Fruit fly (Drosophila melanogaster): ENCODE results near the gene Rpt2.

Rpt2 gene

dm6 chr3R:23888273-23889220 lies 42.8 kb downstream of the Rpt2 start (continued):
- TF ChIP-seq CG11085 (GFP tag; IDR thresholded peaks at IDR 0.05) (no peak), CG10267 (tag; optimal IDR thresholded peaks at IDR 0.05) (no peak), MTF-1 (GFP tag; optimal IDR thresholded peaks at IDR 0.05; ENCODE audit: borderline replicate concordance) (no peak), salm (tag; optimal IDR thresholded peaks at IDR 0.05) (no peak), odd (GFP tag; optimal IDR thresholded peaks at IDR 0.05) (no peak), Kr (GFP tag; optimal IDR thresholded peaks at IDR 0.05) (no peak), CG9437 (GFP tag; optimal IDR thresholded peaks at IDR 0.05) (no peak), CG17912 (GFP tag; optimal IDR thresholded peaks at IDR 0.05) (no peak), klu (GFP tag; IDR thresholded peaks at IDR 0.05) (no peak), org-1 (GFP tag; optimal IDR thresholded peaks at IDR 0.05) (no peak), gt (GFP tag; IDR thresholded peaks at IDR 0.05) (no peak), Sox100B (GFP tag; optimal IDR thresholded peaks at IDR 0.05) (no peak), CG16815 (GFP tag; optimal IDR thresholded peaks at IDR 0.05) (no peak), Hr51 (GFP tag; optimal IDR thresholded peaks at IDR 0.05) (peak in 1 of 2 experiments; percentile 30), Bdp1 (GFP tag; optimal IDR thresholded peaks at IDR 0.05) (no peak), CG4854 (GFP tag; optimal IDR thresholded peaks at IDR 0.05) (no peak), CG13624 (GFP tag; optimal IDR thresholded peaks at IDR 0.05) (no peak), zen (tag; optimal IDR thresholded peaks at IDR 0.05) (no peak), CG8290 (GFP tag; optimal IDR thresholded peaks at IDR 0.05) (no peak), CG8290 (tag; optimal IDR thresholded peaks at IDR 0.05) (peak in 1 of 2 experiments; percentile 21), ro (GFP tag; IDR thresholded peaks at IDR 0.05) (no peak), CG42726 (GFP tag; IDR thresholded peaks at IDR 0.05; ENCODE audit: partially characterized antibody) (no peak), Hr78 (GFP tag; optimal IDR thresholded peaks at IDR 0.05) (no peak), CG3838 (GFP tag; optimal IDR thresholded peaks at IDR 0.05) (no peak), CG13775 (GFP tag; optimal IDR thresholded peaks at IDR 0.05) (no peak), Hmx (GFP tag; optimal IDR thresholded peaks at IDR 0.05) (no peak), CG1233 (GFP tag; optimal IDR thresholded peaks at IDR 0.05) (no peak), dati (GFP tag; IDR thresholded peaks at IDR 0.05) (no peak), CG9727 (GFP tag; optimal IDR thresholded peaks at IDR 0.05) (no peak), hb (GFP tag; IDR thresholded peaks at IDR 0.05; ENCODE audit: partially characterized antibody) (no peak), cas (GFP tag; IDR thresholded peaks at IDR 0.05) (no peak), Sin3A (optimal IDR thresholded peaks at IDR 0.05) (no peak), ab (GFP tag; optimal IDR thresholded peaks at IDR 0.05) (no peak), bbx (GFP tag; IDR thresholded peaks at IDR 0.05; ENCODE audit: partially characterized antibody) (no peak), sisA (GFP tag; IDR thresholded peaks at IDR 0.05) (peak; percentile 34; the same call in 1 of the 2 replicates), Drgx (GFP tag; IDR thresholded peaks at IDR 0.05) (peak; percentile 31; the same call in 1 of the 2 replicates), p53 (GFP tag; optimal IDR thresholded peaks at IDR 0.05) (no peak), Eip74EF (GFP tag; optimal IDR thresholded peaks at IDR 0.05) (no peak), dmrt11E (tag; optimal IDR thresholded peaks at IDR 0.05) (peak; percentile 3), YL-1 (GFP tag; optimal IDR thresholded peaks at IDR 0.05) (no peak), CG7928 (GFP tag; optimal IDR thresholded peaks at IDR 0.05) (no peak), CG15479 (GFP tag; optimal IDR thresholded peaks at IDR 0.05) (no peak), CG15696 (tag; optimal IDR thresholded peaks at IDR 0.05) (no peak), CG16863 (GFP tag; optimal IDR thresholded peaks at IDR 0.05) (no peak), CG12104 (GFP tag; optimal IDR thresholded peaks at IDR 0.05) (no peak), CG8924 (tag; optimal IDR thresholded peaks at IDR 0.05) (no peak), sob (GFP tag; IDR thresholded peaks at IDR 0.05) (peak; percentile 14; the same call in 1 of the 2 replicates), chm (GFP tag; IDR thresholded peaks at IDR 0.05) (no peak), CG18764 (GFP tag; optimal IDR thresholded peaks at IDR 0.05) (no peak)

All from whole organism, embryonic.